Fruit fly (Drosophila melanogaster): ENCODE data around the gene Nnf1b.

Gene Nnf1b

dm6 chr2L:827049-827448 lies 16.7 kb downstream of the Nnf1b start (continued):
- 0 out of 2 replicates have a peak, but pooled peaks have one; percentile 46 for TF ChIP-seq rib (GFP tag; IDR thresholded peaks at IDR 0.05)
- no peak for TF ChIP-seq ap (GFP tag; IDR thresholded peaks at IDR 0.05)
- TF ChIP-seq CG12104 (GFP tag; optimal IDR thresholded peaks at IDR 0.05) = no peak
- no peak for TF ChIP-seq dm (GFP tag; optimal IDR thresholded peaks at IDR 0.05)
- no peak for TF ChIP-seq cwo (GFP tag; optimal IDR thresholded peaks at IDR 0.05)
- 0 out of 3 replicates have a peak, but pooled peaks have one; percentile 58 for TF ChIP-seq z (GFP tag; IDR thresholded peaks at IDR 0.05)
- no peak for TF ChIP-seq H15 (GFP tag; IDR thresholded peaks at IDR 0.05)
- no peak for TF ChIP-seq CG14667 (GFP tag; IDR thresholded peaks at IDR 0.05)
- TF ChIP-seq mirr (GFP tag; optimal IDR thresholded peaks at IDR 0.05) = no peak

DNA sequence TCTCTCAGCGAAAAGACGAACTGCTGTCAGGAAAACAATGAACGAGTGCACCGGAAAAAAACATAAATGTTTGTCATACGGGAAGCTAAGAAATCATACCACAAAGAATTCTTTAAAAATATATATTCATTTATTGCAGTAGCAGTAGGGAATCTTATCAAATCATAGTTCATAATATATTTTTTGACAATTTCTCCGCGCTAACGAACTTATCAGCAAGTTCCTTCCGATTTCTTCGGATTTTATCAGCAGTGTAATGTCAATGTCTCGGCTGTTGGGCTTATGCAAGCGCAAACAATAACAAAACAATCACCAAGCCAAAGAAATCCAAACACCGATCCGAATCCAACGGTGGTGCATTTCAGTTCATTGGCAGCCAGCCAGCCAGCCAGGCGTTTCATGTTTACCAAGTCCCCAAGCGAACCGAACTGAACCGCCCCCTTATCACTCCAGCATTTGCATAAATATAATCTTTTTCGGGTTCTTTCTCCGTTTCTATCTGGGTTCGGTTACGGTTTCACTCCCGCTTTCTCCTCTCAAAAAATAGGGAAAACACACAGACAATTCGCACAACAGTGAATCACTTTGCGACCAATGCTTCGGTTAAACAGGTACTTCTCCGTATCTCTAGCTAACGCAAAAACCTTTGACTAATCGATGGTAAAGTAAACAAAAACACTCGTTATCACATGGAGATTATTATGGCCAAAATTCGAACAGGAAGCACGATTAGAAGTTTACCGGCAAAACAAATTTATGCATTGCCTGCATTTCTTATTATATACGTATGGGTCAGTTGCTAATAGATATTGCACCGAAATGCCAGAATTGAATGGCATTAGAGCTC lies 17.4 kb downstream of the Nnf1b start:
- TF ChIP-seq CG15269 (tag; optimal IDR thresholded peaks at IDR 0.05) (peak; percentile 39), CG33557 (GFP tag; optimal IDR thresholded peaks at IDR 0.05) (peak; percentile 55), CG1602 (GFP tag; optimal IDR thresholded peaks at IDR 0.05) (peak; percentile 49), CG10431 (GFP tag; optimal IDR thresholded peaks at IDR 0.05) (peak; percentile 24), CG14710 (tag; optimal IDR thresholded peaks at IDR 0.05) (peak; percentile 39), Hr3 (GFP tag; optimal IDR thresholded peaks at IDR 0.05) (peak; percentile 44), bsh (GFP tag; optimal IDR thresholded peaks at IDR 0.05) (peak in 1 of 2 experiments; percentile 60), CG15011 (GFP tag; optimal IDR thresholded peaks at IDR 0.05) (no peak), CG15479 (GFP tag; optimal IDR thresholded peaks at IDR 0.05) (peak; percentile 42), CG1603 (tag; optimal IDR thresholded peaks at IDR 0.05) (peak; percentile 72), CG6765 (GFP tag; optimal IDR thresholded peaks at IDR 0.05) (no peak), kni (GFP tag; optimal IDR thresholded peaks at IDR 0.05) (peak; percentile 15), CG30020 (tag; optimal IDR thresholded peaks at IDR 0.05) (no peak), CG8359 (GFP tag; optimal IDR thresholded peaks at IDR 0.05; ENCODE audit: borderline replicate concordance) (no peak), PHDP (tag; optimal IDR thresholded peaks at IDR 0.05) (peak; percentile 71), Sry-δ (GFP tag; optimal IDR thresholded peaks at IDR 0.05) (no peak), hkb (optimal IDR thresholded peaks at IDR 0.05) (no peak), hkb (GFP tag; IDR thresholded peaks at IDR 0.05) (peak; percentile 50; the same call in 1 of the 2 replicates), odd (GFP tag; optimal IDR thresholded peaks at IDR 0.05) (peak; percentile 29), esg (GFP tag; conservative IDR thresholded peaks at IDR 0.05) (0 out of 2 replicates have a peak, but pooled peaks have one; percentile 15), CG4328 (GFP tag; optimal IDR thresholded peaks at IDR 0.05) (peak; percentile 5), gsb-n (tag; optimal IDR thresholded peaks at IDR 0.05) (peak; percentile 65), CG4424 (GFP tag; optimal IDR thresholded peaks at IDR 0.05) (peak; percentile 30), Lpt (GFP tag; optimal IDR thresholded peaks at IDR 0.05) (no peak), Atf3 (GFP tag; optimal IDR thresholded peaks at IDR 0.05) (peak; percentile 10), CG18262 (tag; optimal IDR thresholded peaks at IDR 0.05) (peak; percentile 66), so (GFP tag; IDR thresholded peaks at IDR 0.05) (0 out of 3 replicates have a peak, but pooled peaks have one; percentile 11), Meics (GFP tag; optimal IDR thresholded peaks at IDR 0.05) (no peak), fd96Cb (tag; optimal IDR thresholded peaks at IDR 0.05) (peak; percentile 39), CG18599 (GFP tag; optimal IDR thresholded peaks at IDR 0.05) (no peak), danr (GFP tag; IDR thresholded peaks at IDR 0.05) (no peak), CG13775 (GFP tag; optimal IDR thresholded peaks at IDR 0.05) (peak; percentile 10), grau (tag; optimal IDR thresholded peaks at IDR 0.05) (peak; percentile 18), CG2116 (GFP tag; optimal IDR thresholded peaks at IDR 0.05) (peak; percentile 0), NC2β (GFP tag; optimal IDR thresholded peaks at IDR 0.05) (peak; percentile 45), Bdp1 (GFP tag; optimal IDR thresholded peaks at IDR 0.05) (peak; percentile 7), dmrt11E (tag; optimal IDR thresholded peaks at IDR 0.05) (peak; percentile 55), bcd (GFP tag; optimal IDR thresholded peaks at IDR 0.05) (no peak)

All from whole organism, embryonic.